Fruit fly (Drosophila melanogaster): Measurements from ENCODE around the gene CG45263.

Gene CG45263

dm6 chr3R:8333768-8334470, 143.5 kb downstream of the CG45263 start, which contains the start of gene Poxm (continued):
- TF ChIP-seq CG34376 (GFP tag; optimal IDR thresholded peaks at IDR 0.05) (peak; percentile 18), Opbp (GFP tag; IDR thresholded peaks at IDR 0.05; ENCODE audit: partially characterized antibody) (no peak), Hand (GFP tag; optimal IDR thresholded peaks at IDR 0.05) (no peak), Ravus (GFP tag; IDR thresholded peaks at IDR 0.05) (peak; percentile 59), Drgx (GFP tag; IDR thresholded peaks at IDR 0.05) (peak; percentile 92), sens (GFP tag) (peak; percentile 96), Eip74EF (GFP tag; optimal IDR thresholded peaks at IDR 0.05) (peak in 1 of 2 experiments; percentile 89), CG2202 (tag; optimal IDR thresholded peaks at IDR 0.05) (peak; percentile 65), schlank (tag; optimal IDR thresholded peaks at IDR 0.05) (no peak), zfh1 (GFP tag; IDR thresholded peaks at IDR 0.05) (peak; percentile 67; the same call in 2 of the 3 replicates), Hsf (GFP tag; optimal IDR thresholded peaks at IDR 0.05) (peak; percentile 82), jigr1 (GFP tag; IDR thresholded peaks at IDR 0.05) (peak; percentile 86; the same call in 2 of the 3 replicates), CG10366 (GFP tag; IDR thresholded peaks at IDR 0.05) (peak; percentile 79), fd3F (GFP tag; optimal IDR thresholded peaks at IDR 0.05) (peak; percentile 75), otp (GFP tag; IDR thresholded peaks at IDR 0.05) (no peak), gsb (GFP tag; IDR thresholded peaks at IDR 0.05) (peak; percentile 68; the same call in 1 of the 2 replicates), danr (GFP tag; IDR thresholded peaks at IDR 0.05) (peak; percentile 86), Jarid2 (GFP tag; optimal IDR thresholded peaks at IDR 0.05) (peak; percentile 56), CG6683 (GFP tag; optimal IDR thresholded peaks at IDR 0.05) (no peak), bbx (GFP tag; IDR thresholded peaks at IDR 0.05; ENCODE audit: partially characterized antibody) (0 out of 2 replicates have a peak, but pooled peaks have one; percentile 21), az2 (GFP tag; optimal IDR thresholded peaks at IDR 0.05) (peak; percentile 92), HHEX (GFP tag; optimal IDR thresholded peaks at IDR 0.05) (peak; percentile 89), CG17359 (tag; optimal IDR thresholded peaks at IDR 0.05) (peak; percentile 88), ems (GFP tag; optimal IDR thresholded peaks at IDR 0.05) (peak; percentile 69), dpn (GFP tag; optimal IDR thresholded peaks at IDR 0.05) (peak; percentile 81 to 86), CG18619 (GFP tag; optimal IDR thresholded peaks at IDR 0.05) (peak; percentile 88), CG6654 (GFP tag; optimal IDR thresholded peaks at IDR 0.05) (peak; percentile 78), CG13424 (tag; optimal IDR thresholded peaks at IDR 0.05) (peak; percentile 94), zen2 (GFP tag; IDR thresholded peaks at IDR 0.05; ENCODE audit: partially characterized antibody) (no peak), CG7987 (GFP tag; optimal IDR thresholded peaks at IDR 0.05) (peak; percentile 55), Oli (tag; optimal IDR thresholded peaks at IDR 0.05) (peak; percentile 95), CG1647 (GFP tag; optimal IDR thresholded peaks at IDR 0.05) (peak; percentile 44), lilli (GFP tag; optimal IDR thresholded peaks at IDR 0.05) (peak; percentile 81), D19B (GFP tag; optimal IDR thresholded peaks at IDR 0.05) (peak; percentile 65), CG16779 (GFP tag; IDR thresholded peaks at IDR 0.05) (no peak), Sry-δ (GFP tag; optimal IDR thresholded peaks at IDR 0.05) (no peak), Rfx (GFP tag; IDR thresholded peaks at IDR 0.05) (peak; percentile 86), CG7271 (tag; optimal IDR thresholded peaks at IDR 0.05) (no peak), YL-1 (GFP tag; optimal IDR thresholded peaks at IDR 0.05) (peak; percentile 21), gsb-n (tag; optimal IDR thresholded peaks at IDR 0.05) (peak; percentile 88), Fer3 (tag; optimal IDR thresholded peaks at IDR 0.05) (peak; percentile 80), CG1024 (GFP tag; IDR thresholded peaks at IDR 0.05) (peak; percentile 58; the same call in 1 of the 2 replicates), crp (GFP tag; optimal IDR thresholded peaks at IDR 0.05) (peak in 1 of 2 experiments; percentile 47), ken (GFP tag; IDR thresholded peaks at IDR 0.05) (peak; percentile 54; the same call in 2 of the 3 replicates), HLH3B (GFP tag; IDR thresholded peaks at IDR 0.05) (peak; percentile 82), CG17612 (GFP tag; IDR thresholded peaks at IDR 0.05) (no peak; the same call in 1 of the 2 replicates), CG12391 (tag; optimal IDR thresholded peaks at IDR 0.05) (peak; percentile 92), CG2129 (GFP tag; IDR thresholded peaks at IDR 0.05; ENCODE audit: partially characterized antibody) (no peak)

All from whole organism, embryonic.